Worm (Caenorhabditis elegans) whole organism, L1 larva: ENCODE results near the gene F36D3.14.

Experiments used
- aly-2 ChIP-seq: fragments of 150-350 bp; optimal IDR thresholded peaks from 2 replicates; lab custom pipeline; 2014; ENCODE audit warnings: missing biosample characterization, missing genetic modification characterization
- dpl-1 ChIP-seq, 3 experiments: fragments of 150-350 bp in 2 of 3; sonication (generic microtip) in 1 of 3; optimal IDR thresholded peaks; 2 replicates each; lab custom pipeline; 2014 to 2017; ENCODE audit warnings: missing biosample characterization in 3 of 3, missing genetic modification characterization in 3 of 3, missing genetic modification reagents in 3 of 3
- irx-1 ChIP-seq: sonication (generic microtip); optimal IDR thresholded peaks from 2 replicates; lab custom pipeline; 2016; ENCODE audit warnings: missing genetic modification characterization, missing compliant biosample characterization
- lin-39 ChIP-seq: fragments of 150-350 bp; optimal IDR thresholded peaks from 2 replicates; lab custom pipeline; 2014; ENCODE audit warnings: missing biosample characterization, missing genetic modification reagents, missing genetic modification characterization
- mdl-1 ChIP-seq, 2 experiments: fragments of 150-350 bp; optimal IDR thresholded peaks; 2 replicates each; lab custom pipeline; 2014 to 2017; ENCODE audit warnings: missing biosample characterization in 2 of 2, missing genetic modification characterization in 2 of 2, inconsistent platforms in 1 of 2
- mef-2 ChIP-seq: fragments of 150-350 bp; optimal IDR thresholded peaks from 2 replicates; lab custom pipeline; 2014; ENCODE audit warnings: missing biosample characterization, missing genetic modification characterization
- nhr-237 ChIP-seq: fragments of 150-350 bp; optimal IDR thresholded peaks from 2 replicates; lab custom pipeline; 2014; ENCODE audit warnings: missing biosample characterization, missing genetic modification characterization
- nhr-76 ChIP-seq: sonication (generic microtip); optimal IDR thresholded peaks from 2 replicates; lab custom pipeline; 2017; ENCODE audit warnings: missing biosample characterization, missing genetic modification characterization
- skn-1 ChIP-seq: fragments of 150-350 bp; optimal IDR thresholded peaks from 2 replicates; lab custom pipeline; 2014; ENCODE audit warnings: missing biosample characterization, missing genetic modification characterization
- unc-62 ChIP-seq: fragments of 150-350 bp; optimal IDR thresholded peaks from 2 replicates; lab custom pipeline; 2014; ENCODE audit warnings: missing biosample characterization, missing genetic modification reagents, missing genetic modification characterization

DNA sequence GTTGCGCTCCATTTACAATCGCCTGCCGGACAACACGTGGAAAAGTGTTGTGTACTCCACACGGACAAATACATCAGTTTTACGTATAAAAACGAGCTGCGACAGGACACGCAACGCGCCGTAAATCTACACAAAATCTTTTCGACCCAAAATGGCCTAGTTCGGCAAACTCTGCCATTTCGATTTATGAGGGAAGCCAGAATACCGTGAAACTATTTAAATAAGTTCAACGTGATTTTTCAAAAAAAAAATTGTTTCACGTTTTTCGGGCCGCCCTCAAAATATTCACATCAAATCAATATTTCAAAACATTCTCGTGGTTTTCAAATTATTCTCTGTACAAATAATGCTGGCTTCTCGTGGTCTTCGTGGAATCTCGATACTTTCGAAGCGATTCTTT lies 23.8 kb upstream of the F36D3.14 start, which contains the start of gene F36D3.8:
- no peak for TF ChIP-seq nhr-237 (tag; lab: Kevin White, UChicago)
- no peak for TF ChIP-seq mef-2 (tag; lab: Kevin White, UChicago)
- no peak for TF ChIP-seq skn-1 (tag; lab: Kevin White, UChicago)
- no peak for TF ChIP-seq mdl-1 (tag; optimal IDR thresholded peaks at IDR 0.05; lab: Kevin White, UChicago)
- TF ChIP-seq aly-2 (tag; lab: Kevin White, UChicago), result no peak
- TF ChIP-seq irx-1 (tag; lab: Kevin White, UChicago), result no peak
- no peak for TF ChIP-seq nhr-76 (tag; lab: Kevin White, UChicago)
- TF ChIP-seq lin-39 (tag; lab: Kevin White, UChicago), result no peak
- TF ChIP-seq unc-62 (GFP tag; lab: Kevin White, UChicago), result no peak
- no peak for TF ChIP-seq dpl-1 (GFP tag; optimal IDR thresholded peaks at IDR 0.05; lab: Kevin White, UChicago)
